Worm (Caenorhabditis elegans) whole organism, late embryonic: ENCODE data around the gene W05H9.4.

Source experiments
- C38D4.7 ChIP-seq: fragments of 200-800 bp; sonication (Bioruptor generic); optimal IDR thresholded peaks from 2 replicates; lab custom pipeline; 2018; ENCODE audit warnings: mild to moderate bottlenecking, missing genetic modification characterization, moderate library complexity, missing compliant biosample characterization
- F13H6.1 ChIP-seq: sonication (generic microtip); optimal IDR thresholded peaks from 2 replicates; lab custom pipeline; 2016; ENCODE audit warnings: missing genetic modification characterization, missing compliant biosample characterization
- K09A11.1 ChIP-seq: sonication (generic microtip); optimal IDR thresholded peaks from 2 replicates; lab custom pipeline; 2017; ENCODE audit warnings: antibody characterized with exemption, mild to moderate bottlenecking, missing genetic modification characterization, missing compliant biosample characterization; ENCODE audit not compliant: insufficient read depth
- T23F11.4 ChIP-seq: fragments of 200-800 bp; sonication (Bioruptor generic); optimal IDR thresholded peaks from 2 replicates; lab custom pipeline; 2018; ENCODE audit warnings: mild to moderate bottlenecking, missing genetic modification characterization, missing compliant biosample characterization
- Y22D7AL.16 ChIP-seq: sonication (generic microtip); optimal IDR thresholded peaks from 2 replicates; lab custom pipeline; 2016; ENCODE audit warnings: missing genetic modification characterization, missing compliant biosample characterization
- ahr-1 ChIP-seq: sonication (generic microtip); optimal IDR thresholded peaks from 2 replicates; lab custom pipeline; 2016; ENCODE audit warnings: missing genetic modification characterization, missing compliant biosample characterization
- ama-1 ChIP-seq: fragments of 150-350 bp; optimal IDR thresholded peaks from 2 replicates; lab custom pipeline; 2014
- ceh-18 ChIP-seq: sonication (generic microtip); optimal IDR thresholded peaks from 2 replicates; lab custom pipeline; 2016; ENCODE audit warnings: missing genetic modification characterization, missing compliant biosample characterization
- ceh-2 ChIP-seq: sonication (generic microtip); optimal IDR thresholded peaks from 2 replicates; lab custom pipeline; 2016; ENCODE audit warnings: missing genotype, missing genetic modification characterization, missing compliant biosample characterization
- ceh-22 ChIP-seq: sonication (generic microtip); optimal IDR thresholded peaks from 2 replicates; lab custom pipeline; 2017; ENCODE audit warnings: missing biosample characterization, missing genetic modification characterization
- ceh-24 ChIP-seq: sonication (generic microtip); optimal IDR thresholded peaks from 2 replicates; lab custom pipeline; 2016; ENCODE audit warnings: mild to moderate bottlenecking, missing genetic modification characterization, missing compliant biosample characterization
- ceh-31 ChIP-seq: sonication (generic microtip); optimal IDR thresholded peaks from 2 replicates; lab custom pipeline; 2016; ENCODE audit warnings: missing genetic modification characterization, missing compliant biosample characterization
- ceh-34 ChIP-seq: sonication (generic microtip); optimal IDR thresholded peaks from 2 replicates; lab custom pipeline; 2016; ENCODE audit warnings: mild to moderate bottlenecking, missing genetic modification characterization, missing compliant biosample characterization
- ceh-45 ChIP-seq: fragments of 200-800 bp; sonication (Bioruptor generic); IDR thresholded peaks from 2 replicates; pipeline ENCODE4 v1.3.6; 2022; ENCODE audit warnings: missing genetic modification reagents, missing genetic modification characterization, missing compliant biosample characterization
- ceh-48 ChIP-seq: sonication (generic microtip); optimal IDR thresholded peaks from 2 replicates; lab custom pipeline; 2016; ENCODE audit warnings: missing genetic modification characterization, inconsistent platforms, missing compliant biosample characterization
- ceh-9 ChIP-seq: sonication (generic microtip); optimal IDR thresholded peaks from 2 replicates; lab custom pipeline; 2016; ENCODE audit warnings: mild to moderate bottlenecking, missing genetic modification characterization, inconsistent platforms, missing compliant biosample characterization
- dve-1 ChIP-seq: sonication (generic microtip); optimal IDR thresholded peaks from 2 replicates; lab custom pipeline; 2017; ENCODE audit warnings: antibody characterized with exemption, mild to moderate bottlenecking, missing genetic modification characterization, missing compliant biosample characterization
- elt-2 ChIP-seq: sonication (generic microtip); optimal IDR thresholded peaks from 2 replicates; lab custom pipeline; 2016; ENCODE audit warnings: missing genetic modification reagents, missing genetic modification characterization, missing compliant biosample characterization
- eyg-1 ChIP-seq: sonication (generic microtip); optimal IDR thresholded peaks from 2 replicates; lab custom pipeline; 2016; ENCODE audit warnings: missing genotype, missing genetic modification characterization, missing compliant biosample characterization
- fax-1 ChIP-seq: sonication (generic microtip); optimal IDR thresholded peaks from 2 replicates; lab custom pipeline; 2016; ENCODE audit warnings: missing genotype, missing genetic modification characterization, missing compliant biosample characterization
- fkh-10 ChIP-seq: fragments of 150-350 bp; optimal IDR thresholded peaks from 2 replicates; lab custom pipeline; 2014; ENCODE audit warnings: missing biosample characterization, missing genetic modification reagents, missing genetic modification characterization
- fkh-6 ChIP-seq: sonication (generic microtip); optimal IDR thresholded peaks from 2 replicates; lab custom pipeline; 2016; ENCODE audit warnings: missing genetic modification characterization, missing compliant biosample characterization
- gmeb-2 ChIP-seq: sonication (generic microtip); optimal IDR thresholded peaks from 2 replicates; lab custom pipeline; 2016; ENCODE audit warnings: missing genetic modification characterization, inconsistent platforms, missing compliant biosample characterization
- hlh-15 ChIP-seq: sonication (generic microtip); optimal IDR thresholded peaks from 2 replicates; lab custom pipeline; 2016; ENCODE audit warnings: missing genetic modification characterization, missing compliant biosample characterization
- hlh-30 ChIP-seq: sonication (generic microtip); optimal IDR thresholded peaks from 2 replicates; lab custom pipeline; 2017; ENCODE audit warnings: antibody characterized with exemption, missing genetic modification characterization, missing compliant biosample characterization; ENCODE audit not compliant: insufficient read depth
- hlh-6 ChIP-seq: sonication (generic microtip); optimal IDR thresholded peaks from 2 replicates; lab custom pipeline; 2016; ENCODE audit warnings: missing genotype, missing genetic modification characterization, missing compliant biosample characterization
- hlh-8 ChIP-seq: sonication (generic microtip); optimal IDR thresholded peaks from 2 replicates; lab custom pipeline; 2016; ENCODE audit warnings: missing genotype, missing genetic modification characterization, missing compliant biosample characterization
- nfya-1 ChIP-seq: sonication (generic microtip); optimal IDR thresholded peaks from 2 replicates; lab custom pipeline; 2017; ENCODE audit warnings: missing genetic modification characterization, mild to moderate bottlenecking, missing compliant biosample characterization, antibody characterized with exemption, moderate library complexity
- nhr-232 ChIP-seq: sonication (generic microtip); optimal IDR thresholded peaks from 2 replicates; lab custom pipeline; 2016; ENCODE audit warnings: missing genetic modification characterization, missing compliant biosample characterization
- pag-3 ChIP-seq: sonication (generic microtip); optimal IDR thresholded peaks from 2 replicates; lab custom pipeline; 2016; ENCODE audit warnings: missing compliant biosample characterization, missing genetic modification characterization, borderline replicate concordance
- pat-9 ChIP-seq: fragments of 200-800 bp; sonication (Bioruptor generic); optimal IDR thresholded peaks from 2 replicates; lab custom pipeline; 2018; ENCODE audit warnings: mild to moderate bottlenecking, missing genetic modification characterization, moderate library complexity, missing compliant biosample characterization
- pax-1 ChIP-seq: fragments of 150-350 bp; optimal IDR thresholded peaks from 2 replicates; lab custom pipeline; 2014; ENCODE audit warnings: missing biosample characterization, missing genetic modification characterization
- pqm-1 ChIP-seq: sonication (generic microtip); optimal IDR thresholded peaks from 2 replicates; lab custom pipeline; 2016; ENCODE audit warnings: missing genetic modification characterization, missing compliant biosample characterization
- pros-1 ChIP-seq: fragments of 150-350 bp; optimal IDR thresholded peaks from 2 replicates; lab custom pipeline; 2014; ENCODE audit warnings: missing biosample characterization, missing genetic modification reagents, missing genetic modification characterization
- ref-2 ChIP-seq: sonication (generic microtip); optimal IDR thresholded peaks from 2 replicates; lab custom pipeline; 2016; ENCODE audit warnings: missing genetic modification characterization, missing compliant biosample characterization
- rnt-1 ChIP-seq: sonication (generic microtip); optimal IDR thresholded peaks from 2 replicates; lab custom pipeline; 2016; ENCODE audit warnings: missing genetic modification characterization, missing compliant biosample characterization
- sdc-2 ChIP-seq: sonication (generic microtip); optimal IDR thresholded peaks from 2 replicates; lab custom pipeline; 2016; ENCODE audit warnings: missing genotype, missing genetic modification characterization, missing compliant biosample characterization
- sox-2 ChIP-seq: fragments of 200-800 bp; sonication (Bioruptor generic); IDR thresholded peaks from 2 replicates; pipeline ENCODE4 v1.3.6; 2022; ENCODE audit warnings: missing genetic modification reagents, missing genetic modification characterization, missing compliant biosample characterization
- syd-9 ChIP-seq: sonication (generic microtip); optimal IDR thresholded peaks from 2 replicates; lab custom pipeline; 2016; ENCODE audit warnings: mild to moderate bottlenecking, missing genetic modification characterization, moderate library complexity, missing compliant biosample characterization
- tbx-2 ChIP-seq: sonication (generic microtip); optimal IDR thresholded peaks from 2 replicates; lab custom pipeline; 2016; ENCODE audit warnings: missing genetic modification characterization, missing compliant biosample characterization
- tbx-7 ChIP-seq: sonication (generic microtip); optimal IDR thresholded peaks from 2 replicates; lab custom pipeline; 2016; ENCODE audit warnings: missing genotype, missing genetic modification characterization, missing compliant biosample characterization
- ttx-3 ChIP-seq: sonication (generic microtip); optimal IDR thresholded peaks from 2 replicates; lab custom pipeline; 2016; ENCODE audit warnings: missing genetic modification reagents, missing genetic modification characterization, missing compliant biosample characterization
- unc-42 ChIP-seq: sonication (generic microtip); optimal IDR thresholded peaks from 2 replicates; lab custom pipeline; 2016; ENCODE audit warnings: missing genotype, missing genetic modification characterization, missing compliant biosample characterization
- unc-55 ChIP-seq: sonication (generic microtip); optimal IDR thresholded peaks from 2 replicates; lab custom pipeline; 2017; ENCODE audit warnings: missing biosample characterization, missing genetic modification reagents, missing genetic modification characterization
- unc-86 ChIP-seq: sonication (generic microtip); optimal IDR thresholded peaks from 2 replicates; lab custom pipeline; 2016; ENCODE audit warnings: missing genetic modification characterization, missing compliant biosample characterization
- zip-5 ChIP-seq: sonication (generic microtip); optimal IDR thresholded peaks from 2 replicates; lab custom pipeline; 2016; ENCODE audit warnings: missing genetic modification characterization, missing compliant biosample characterization

The W05H9.4 gene

DNA sequence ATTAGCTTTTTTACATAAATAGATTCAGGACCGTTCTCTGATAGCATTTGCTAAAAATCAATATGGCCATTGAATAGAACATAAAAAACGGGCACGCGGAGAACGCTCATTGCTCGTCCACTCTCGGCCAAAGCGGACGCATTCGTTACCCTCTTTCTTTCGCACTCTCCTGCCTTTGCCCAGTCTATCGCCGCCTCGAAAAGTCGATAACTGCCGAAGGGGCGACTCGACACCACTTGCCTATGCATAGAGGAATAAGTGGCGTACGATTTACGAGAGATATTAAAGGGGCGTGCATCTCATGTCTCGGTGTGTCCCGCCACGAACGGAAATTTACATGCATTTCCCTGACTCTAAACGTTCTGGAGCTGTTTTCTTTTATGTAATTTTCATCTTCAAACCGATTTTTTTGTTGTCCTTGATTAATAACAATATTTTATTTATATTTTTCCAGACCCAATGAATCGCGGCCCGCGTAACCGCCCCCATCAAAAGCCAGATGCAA lies at the start of gene W05H9.4:
Gene W05H9.4, plus strand, starts transcription at position 455 of the 505 bp plus-strand sequence.
- TF ChIP-seq T23F11.4 (GFP tag; lab: Kevin White, UChicago) (no peak), unc-42 (tag; lab: Kevin White, UChicago) (peak; percentile 30), hlh-8 (peak; percentile 31), ahr-1 (tag; lab: Kevin White, UChicago) (no peak), ceh-48 (tag; lab: Kevin White, UChicago) (peak; percentile 96), fax-1 (tag; lab: Kevin White, UChicago) (peak; percentile 4), sdc-2 (tag; lab: Kevin White, UChicago) (peak; percentile 72), gmeb-2 (tag; lab: Kevin White, UChicago) (no peak), hlh-30 (tag; lab: Kevin White, UChicago) (peak; percentile 39), ceh-34 (peak; percentile 43), ceh-24 (no peak), ceh-31 (tag; lab: Kevin White, UChicago) (peak; percentile 59), ref-2 (tag; lab: Kevin White, UChicago) (peak; percentile 38), hlh-6 (tag; lab: Kevin White, UChicago) (no peak), tbx-2 (tag; lab: Kevin White, UChicago) (peak; percentile 48), nfya-1 (tag; lab: Kevin White, UChicago) (peak; percentile 70), unc-55 (GFP tag; lab: Kevin White, UChicago) (peak; percentile 50), ceh-18 (tag; lab: Kevin White, UChicago) (no peak)
- TF ChIP-seq, all 69 proteins: peak for 12

DNA sequence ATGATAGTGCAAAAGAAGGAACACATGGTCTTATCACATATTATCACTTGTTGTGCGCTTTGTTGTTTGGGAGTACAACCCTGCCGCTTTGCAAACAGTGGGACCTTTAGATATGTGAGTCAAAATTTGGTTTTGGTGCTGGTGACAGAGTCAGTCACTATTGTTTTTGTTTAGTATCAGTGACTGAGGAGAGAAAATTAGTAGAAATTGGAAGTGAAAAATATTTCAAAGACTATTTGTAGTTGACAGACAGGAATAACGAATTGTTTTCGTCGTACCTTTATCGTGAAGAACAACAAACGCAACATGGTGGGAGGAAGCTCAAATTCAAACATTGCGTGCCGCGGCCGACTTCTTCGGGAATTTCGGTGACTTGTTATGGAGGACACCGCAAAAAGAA lies 46.9 kb upstream of the W05H9.4 start, which contains the start of gene lrch-1:
Gene lrch-1, minus strand, starts transcription at position 101 of the 400 bp plus-strand sequence.
- TF ChIP-seq elt-2 (peak; percentile 29), pros-1 (tag; lab: Kevin White, UChicago) (no peak)

DNA sequence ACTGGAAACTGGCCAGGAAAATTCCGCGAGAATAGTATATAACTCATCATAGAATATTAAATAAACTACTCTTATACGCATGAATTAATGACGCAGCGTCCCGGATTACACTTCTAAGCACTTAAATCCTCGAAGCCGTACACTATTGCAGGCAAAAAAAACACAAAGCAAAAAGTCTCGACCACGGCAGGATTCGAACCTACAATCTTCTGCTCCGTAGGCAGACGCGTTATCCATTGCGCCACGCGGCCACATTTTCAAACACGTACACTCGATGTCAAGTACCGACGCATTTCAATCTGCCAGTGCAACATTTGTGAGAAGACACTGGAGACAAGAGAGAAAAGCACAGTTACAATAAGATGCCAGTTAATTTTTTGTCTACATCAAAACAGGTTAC lies 43.6 kb upstream of the W05H9.4 start:
- no peak for TF ChIP-seq fkh-10 (GFP tag; lab: Kevin White, UChicago)
- no peak for TF ChIP-seq pqm-1 (tag; lab: Kevin White, UChicago)
- no peak for TF ChIP-seq pax-1
- TF ChIP-seq ceh-45 (GFP tag; lab: Robert Waterston, UW) = peak; percentile 53; the same call in 1 of the 2 replicates
- no peak for TF ChIP-seq nhr-232
- TF ChIP-seq tbx-7 (tag; lab: Kevin White, UChicago) = no peak
- TF ChIP-seq F13H6.1 (tag; lab: Kevin White, UChicago) = peak; percentile 13
- TF ChIP-seq eyg-1 (tag; lab: Kevin White, UChicago) = no peak
- no peak for TF ChIP-seq hlh-30 (tag; lab: Kevin White, UChicago)
- TF ChIP-seq pag-3 (tag; lab: Kevin White, UChicago) = no peak
- TF ChIP-seq T23F11.4 (GFP tag; lab: Kevin White, UChicago) = peak; percentile 53
- TF ChIP-seq gmeb-2 (tag; lab: Kevin White, UChicago) = peak; percentile 40
- no peak for TF ChIP-seq nfya-1 (tag; lab: Kevin White, UChicago)
- no peak for TF ChIP-seq zip-5 (tag; lab: Kevin White, UChicago)
- TF ChIP-seq hlh-15 (tag; lab: Kevin White, UChicago) = peak; percentile 35
- TF ChIP-seq unc-42 (tag; lab: Kevin White, UChicago) = no peak
- peak; percentile 2 for TF ChIP-seq fkh-6 (tag; lab: Kevin White, UChicago)
- no peak for TF ChIP-seq hlh-8
- TF ChIP-seq ceh-9 (tag; lab: Kevin White, UChicago) = no peak
- TF ChIP-seq ceh-22 (tag; lab: Kevin White, UChicago) = no peak
- TF ChIP-seq hlh-6 (tag; lab: Kevin White, UChicago) = no peak
- peak; percentile 63 for TF ChIP-seq dve-1 (tag; lab: Kevin White, UChicago)
- no peak for TF ChIP-seq Y22D7AL.16 (tag; lab: Kevin White, UChicago)
- TF ChIP-seq ceh-31 (tag; lab: Kevin White, UChicago) = no peak
- peak; percentile 36 for TF ChIP-seq elt-2
- TF ChIP-seq ceh-34 = peak; percentile 32
- no peak for TF ChIP-seq unc-55 (GFP tag; lab: Kevin White, UChicago)
- TF ChIP-seq unc-86 (tag; lab: Kevin White, UChicago) = no peak
- no peak for TF ChIP-seq rnt-1 (tag; lab: Kevin White, UChicago)
- no peak for TF ChIP-seq sox-2 (GFP tag; lab: Robert Waterston, UW)
- peak; percentile 22 for TF ChIP-seq ttx-3 (tag; lab: Kevin White, UChicago)
- no peak for TF ChIP-seq ceh-48 (tag; lab: Kevin White, UChicago)
- no peak for TF ChIP-seq ceh-2 (tag; lab: Kevin White, UChicago)
- peak; percentile 12 for TF ChIP-seq pat-9 (tag; lab: Kevin White, UChicago)
- TF ChIP-seq C38D4.7 (GFP tag; lab: Kevin White, UChicago) = peak; percentile 50
- TF ChIP-seq K09A11.1 = no peak
- TF ChIP-seq ama-1 (lab: Kevin White, UChicago) = no peak
- peak; percentile 52 for TF ChIP-seq syd-9 (tag; lab: Kevin White, UChicago)
- TF ChIP-seq ahr-1 (tag; lab: Kevin White, UChicago) = no peak
